Fruit fly (Drosophila melanogaster): ENCODE measurements around the gene DCP2.

- TF ChIP-seq fd85E (GFP tag; optimal IDR thresholded peaks at IDR 0.05): no peak
- TF ChIP-seq Smox (GFP tag; optimal IDR thresholded peaks at IDR 0.05): no peak
These were observed 21.0 kb upstream of the DCP2 start for dm6 chr3L:15847224-15847623.

Measured in whole organism, prepupa.